Fruit fly (Drosophila melanogaster) whole organism, embryonic: ENCODE data around the gene Rpn1.

Experiments
- Asciz ChIP-seq: fragments of 200-800 bp; sonication (Bioruptor generic); optimal IDR thresholded peaks from 2 replicates; lab custom pipeline; 2017; ENCODE audit warnings: missing biosample characterization, mild to moderate bottlenecking, missing genetic modification characterization, missing genetic modification reagents
- CG10147 ChIP-seq: fragments of 200-800 bp; sonication (Bioruptor generic); optimal IDR thresholded peaks from 2 replicates; lab custom pipeline; 2019; ENCODE audit warnings: missing biosample characterization, mild to moderate bottlenecking, missing genetic modification characterization, moderate library complexity
- CG11093 ChIP-seq: fragments of 200-800 bp; sonication (Bioruptor generic); IDR thresholded peaks from 3 replicates; pipeline ENCODE4 v1.3.6; 2022; ENCODE audit warnings: missing biosample characterization, missing genetic modification characterization
- CG11695 ChIP-seq: fragments of 200-800 bp; sonication (Bioruptor generic); IDR thresholded peaks from 3 replicates; pipeline ENCODE4 v1.3.6; 2022; ENCODE audit warnings: missing biosample characterization, missing genetic modification characterization
- CG11696 ChIP-seq: fragments of 200-800 bp; sonication (Bioruptor generic); IDR thresholded peaks from 2 replicates; pipeline ENCODE4 v1.3.6; 2022; ENCODE audit warnings: missing biosample characterization, missing genetic modification characterization
- CG12769 ChIP-seq: fragments of 200-800 bp; sonication (Bioruptor generic); optimal IDR thresholded peaks from 2 replicates; lab custom pipeline; 2019; ENCODE audit warnings: missing biosample characterization, mild to moderate bottlenecking, missing genetic modification characterization, moderate library complexity
- CG13123 ChIP-seq: fragments of 200-800 bp; sonication (Bioruptor generic); optimal IDR thresholded peaks from 2 replicates; lab custom pipeline; 2016; ENCODE audit warnings: missing biosample characterization, missing genetic modification characterization
- CG13296 ChIP-seq: fragments of 200-800 bp; sonication (Bioruptor generic); optimal IDR thresholded peaks from 3 replicates; lab custom pipeline; 2018; ENCODE audit warnings: missing biosample characterization, mild to moderate bottlenecking, missing genetic modification characterization
- CG15269 ChIP-seq: fragments of 200-800 bp; sonication (Bioruptor generic); optimal IDR thresholded peaks from 2 replicates; lab custom pipeline; 2018; ENCODE audit warnings: missing biosample characterization, mild to moderate bottlenecking, missing genetic modification characterization, moderate library complexity
- CG1647 ChIP-seq: fragments of 200-800 bp; sonication (Bioruptor generic); optimal IDR thresholded peaks from 3 replicates; lab custom pipeline; 2016; ENCODE audit warnings: missing biosample characterization, missing genetic modification characterization
- CG17361 ChIP-seq: fragments of 200-800 bp; sonication (Bioruptor generic); IDR thresholded peaks from 3 replicates; pipeline ENCODE4 v1.3.6; 2022; ENCODE audit warnings: missing biosample characterization, missing genetic modification characterization
- CG2678 ChIP-seq: fragments of 200-800 bp; sonication (Bioruptor generic); optimal IDR thresholded peaks from 3 replicates; lab custom pipeline; 2019; ENCODE audit warnings: missing biosample characterization, mild to moderate bottlenecking, missing genetic modification characterization, moderate library complexity
- CG30020 ChIP-seq: fragments of 200-800 bp; optimal IDR thresholded peaks from 2 replicates; lab custom pipeline; 2019; ENCODE audit warnings: missing biosample characterization, mild to moderate bottlenecking, missing genetic modification characterization, moderate library complexity
- CG6254 ChIP-seq: fragments of 200-800 bp; sonication (Bioruptor generic); optimal IDR thresholded peaks from 3 replicates; lab custom pipeline; 2017; ENCODE audit warnings: mild to moderate bottlenecking, missing biosample characterization, missing genetic modification reagents, missing genetic modification characterization
- CG8478 ChIP-seq: fragments of >200 bp; optimal IDR thresholded peaks from 2 replicates; lab custom pipeline; 2018
- CG8924 ChIP-seq: fragments of 200-800 bp; optimal IDR thresholded peaks from 3 replicates; lab custom pipeline; 2019; ENCODE audit warnings: missing biosample characterization, mild to moderate bottlenecking, missing genetic modification characterization, moderate library complexity
- Deaf1 ChIP-seq: fragments of 200-800 bp; optimal IDR thresholded peaks from 3 replicates; lab custom pipeline; 2019; ENCODE audit warnings: missing biosample characterization, mild to moderate bottlenecking, missing genetic modification characterization, moderate library complexity
- Dip2 ChIP-seq: fragments of 200-800 bp; sonication (Bioruptor generic); IDR thresholded peaks from 2 replicates; pipeline ENCODE4 v1.3.6; 2022; ENCODE audit warnings: missing biosample characterization, missing genetic modification characterization
- ERR ChIP-seq: fragments of 200-800 bp; sonication (Bioruptor generic); optimal IDR thresholded peaks from 2 replicates; lab custom pipeline; 2016; ENCODE audit warnings: missing biosample characterization, missing genetic modification characterization
- Fer3 ChIP-seq: fragments of 200-800 bp; sonication (Bioruptor generic); optimal IDR thresholded peaks from 2 replicates; lab custom pipeline; 2018; ENCODE audit warnings: missing biosample characterization, mild to moderate bottlenecking, missing genetic modification characterization, moderate library complexity
- GATAe ChIP-seq: fragments of 200-800 bp; sonication (Bioruptor generic); conservative IDR thresholded peaks from 2 replicates; pipeline ENCODE4 v1.3.6; 2022; ENCODE audit warnings: missing biosample characterization, missing genetic modification characterization
- H2.0 ChIP-seq: fragments of 200-800 bp; sonication (Bioruptor generic); IDR thresholded peaks from 2 replicates; pipeline ENCODE4 v1.3.6; 2022; ENCODE audit warnings: missing biosample characterization, missing genetic modification characterization
- HLHmδ ChIP-seq: fragments of 200-800 bp; sonication (Bioruptor generic); optimal IDR thresholded peaks from 2 replicates; lab custom pipeline; 2018; ENCODE audit warnings: missing biosample characterization, mild to moderate bottlenecking, missing genetic modification characterization, moderate library complexity
- Hsf ChIP-seq: fragments of 200-800 bp; sonication (Bioruptor generic); optimal IDR thresholded peaks from 3 replicates; lab custom pipeline; 2016; ENCODE audit warnings: missing biosample characterization, missing genetic modification characterization
- MBD-R2 ChIP-seq: fragments of 200-800 bp; sonication (Bioruptor generic); IDR thresholded peaks from 2 replicates; pipeline ENCODE4 v1.3.6; 2022; ENCODE audit warnings: missing biosample characterization, missing genetic modification characterization
- Med ChIP-seq: fragments of 200-800 bp; sonication (Bioruptor generic); peaks from one replicate; lab custom pipeline; 2016; ENCODE audit warnings: missing biosample characterization, missing genetic modification characterization, mild to moderate bottlenecking, inconsistent platforms, moderate library complexity
- Mes4 ChIP-seq: fragments of 200-800 bp; sonication (Bioruptor generic); optimal IDR thresholded peaks from 2 replicates; lab custom pipeline; 2016; ENCODE audit warnings: missing biosample characterization, missing genetic modification characterization
- Nf-YB ChIP-seq: fragments of 200-800 bp; sonication (Bioruptor generic); optimal IDR thresholded peaks from 3 replicates; lab custom pipeline; 2019; ENCODE audit warnings: missing biosample characterization, mild to moderate bottlenecking, missing genetic modification characterization, moderate library complexity
- Oli ChIP-seq: fragments of 200-800 bp; sonication (Bioruptor generic); optimal IDR thresholded peaks from 2 replicates; lab custom pipeline; 2018; ENCODE audit warnings: missing biosample characterization, mild to moderate bottlenecking, missing genetic modification characterization, moderate library complexity
- PHDP ChIP-seq: fragments of 200-800 bp; sonication (Bioruptor generic); optimal IDR thresholded peaks from 3 replicates; lab custom pipeline; 2018; ENCODE audit warnings: missing biosample characterization, mild to moderate bottlenecking, missing genetic modification characterization, moderate library complexity
- Xrp1 ChIP-seq: fragments of 200-800 bp; sonication (Bioruptor generic); IDR thresholded peaks from 2 replicates; pipeline ENCODE4 v1.3.6; 2022; ENCODE audit warnings: missing biosample characterization, missing genetic modification characterization
- ab ChIP-seq: fragments of 200-800 bp; sonication (Bioruptor generic); optimal IDR thresholded peaks from 2 replicates; lab custom pipeline; 2016; ENCODE audit warnings: missing biosample characterization, missing genetic modification characterization
- chif ChIP-seq, 2 experiments: fragments of 200-800 bp; sonication (Bioruptor generic); optimal IDR thresholded peaks; 3 replicates each; lab custom pipeline; 2016; ENCODE audit warnings: missing biosample characterization in 2 of 2, missing genetic modification characterization in 2 of 2
- crc ChIP-seq: fragments of 200-800 bp; sonication (Bioruptor generic); optimal IDR thresholded peaks from 2 replicates; lab custom pipeline; 2016; ENCODE audit warnings: missing biosample characterization, missing genetic modification characterization
- dmrt99B ChIP-seq: fragments of 200-800 bp; sonication (Bioruptor generic); optimal IDR thresholded peaks from 2 replicates; lab custom pipeline; 2018; ENCODE audit warnings: missing biosample characterization, mild to moderate bottlenecking, missing genetic modification characterization, moderate library complexity
- exex ChIP-seq: fragments of 200-800 bp; sonication (Bioruptor generic); optimal IDR thresholded peaks from 4 replicates; lab custom pipeline; 2018; ENCODE audit warnings: missing biosample characterization, mild to moderate bottlenecking, missing genetic modification characterization, moderate library complexity
- eyg ChIP-seq: fragments of 200-800 bp; sonication (Bioruptor generic); optimal IDR thresholded peaks from 3 replicates; lab custom pipeline; 2016; ENCODE audit warnings: missing biosample characterization, missing genetic modification characterization
- fd64A ChIP-seq: fragments of 200-800 bp; sonication (Bioruptor generic); optimal IDR thresholded peaks from 3 replicates; lab custom pipeline; 2018; ENCODE audit warnings: missing biosample characterization, mild to moderate bottlenecking, missing genetic modification characterization
- ham ChIP-seq: fragments of 200-800 bp; sonication (Bioruptor generic); IDR thresholded peaks from 2 replicates; pipeline ENCODE4 v1.3.6; 2022; ENCODE audit warnings: missing biosample characterization, missing genetic modification characterization
- hb ChIP-seq: fragments of 200-800 bp; sonication (Bioruptor generic); IDR thresholded peaks from 3 replicates; pipeline ENCODE4 v1.3.6; 2022; ENCODE audit warnings: missing biosample characterization, missing genetic modification characterization; ENCODE audit not compliant: partially characterized antibody
- lmd ChIP-seq: fragments of 200-800 bp; sonication (Bioruptor generic); IDR thresholded peaks from 2 replicates; pipeline ENCODE4 v1.3.6; 2022; ENCODE audit warnings: missing biosample characterization, missing genetic modification characterization
- nerfin-2 ChIP-seq: fragments of 200-800 bp; sonication (Bioruptor generic); IDR thresholded peaks from 2 replicates; pipeline ENCODE4 v1.3.6; 2022; ENCODE audit warnings: missing biosample characterization, missing genetic modification characterization; ENCODE audit not compliant: partially characterized antibody
- onecut ChIP-seq: fragments of 200-800 bp; sonication (Bioruptor generic); IDR thresholded peaks from 2 replicates; pipeline ENCODE4 v1.3.6; 2022; ENCODE audit warnings: missing biosample characterization, missing genetic modification characterization
- pan ChIP-seq, 4 experiments: fragments of >200 bp in 3 of 4; fragments of 200-800 bp in 1 of 4; sonication (Bioruptor generic) in 1 of 4; optimal IDR thresholded peaks in 3 of 4; IDR thresholded peaks in 1 of 4; 2 replicates each; pipeline versions ENCODE4 v1.3.6 to Lab custom; 2017 to 2022; ENCODE audit warnings: missing biosample characterization in 2 of 4, missing genetic modification characterization in 2 of 4, mixed read lengths in 1 of 4
- pb ChIP-seq: fragments of 200-800 bp; sonication (Bioruptor generic); optimal IDR thresholded peaks from 3 replicates; lab custom pipeline; 2016; ENCODE audit warnings: missing biosample characterization, missing genetic modification characterization
- sd ChIP-seq: fragments of 200-800 bp; sonication (Bioruptor generic); optimal IDR thresholded peaks from 3 replicates; lab custom pipeline; 2018; ENCODE audit warnings: missing biosample characterization, mild to moderate bottlenecking, missing genetic modification characterization, moderate library complexity
- sima ChIP-seq: fragments of 200-800 bp; sonication (Bioruptor generic); optimal IDR thresholded peaks from 2 replicates; lab custom pipeline; 2016; ENCODE audit warnings: missing biosample characterization, missing genetic modification characterization
- sob ChIP-seq: fragments of 200-800 bp; sonication (Bioruptor generic); IDR thresholded peaks from 2 replicates; pipeline ENCODE4 v1.3.6; 2022; ENCODE audit warnings: missing biosample characterization, missing genetic modification characterization
- ssp ChIP-seq: fragments of 200-800 bp; sonication (Bioruptor generic); IDR thresholded peaks from 2 replicates; pipeline ENCODE4 v1.3.6; 2022; ENCODE audit warnings: missing biosample characterization, missing genetic modification characterization
- tna ChIP-seq: fragments of 200-800 bp; sonication (Bioruptor generic); IDR thresholded peaks from 2 replicates; pipeline ENCODE4 v1.3.6; 2022; ENCODE audit warnings: missing biosample characterization, missing genetic modification characterization; ENCODE audit not compliant: partially characterized antibody
- zen2 ChIP-seq: fragments of 200-800 bp; sonication (Bioruptor generic); IDR thresholded peaks from 3 replicates; pipeline ENCODE4 v1.3.6; 2022; ENCODE audit warnings: missing biosample characterization, missing genetic modification characterization; ENCODE audit not compliant: partially characterized antibody

Rpn1 gene

dm6 chr3L:19940349-19940748, 25.5 kb downstream of the Rpn1 start (continued):
- no peak for TF ChIP-seq CG11695
- no peak for TF ChIP-seq GATAe (GFP tag; lab: Robert Waterston, UW)
- TF ChIP-seq chif (GFP tag; optimal IDR thresholded peaks at IDR 0.05; lab: Kevin White, UChicago), result no peak
- no peak for TF ChIP-seq CG30020 (tag; lab: Kevin White, UChicago)
- no peak for TF ChIP-seq exex (tag; lab: Kevin White, UChicago)
- no peak for TF ChIP-seq crc (GFP tag; lab: Kevin White, UChicago)
- TF ChIP-seq CG15269 (tag; lab: Kevin White, UChicago), result peak; percentile 37
- no peak for TF ChIP-seq hb
- no peak for TF ChIP-seq CG13123 (GFP tag; lab: Kevin White, UChicago)
- no peak for TF ChIP-seq ERR (GFP tag; lab: Kevin White, UChicago)
- TF ChIP-seq CG12769 (tag; lab: Kevin White, UChicago), result no peak
- no peak for TF ChIP-seq ab
- TF ChIP-seq ssp (GFP tag; lab: Robert Waterston, UW), result no peak
- TF ChIP-seq CG13296 (GFP tag; lab: Kevin White, UChicago), result no peak
- no peak for TF ChIP-seq sd (tag; lab: Kevin White, UChicago)
- peak; percentile 41 for TF ChIP-seq Fer3
- TF ChIP-seq CG1647 (GFP tag; lab: Kevin White, UChicago), result no peak
- TF ChIP-seq zen2 (GFP tag; lab: Robert Waterston, UW), result no peak
- TF ChIP-seq HLHmδ (GFP tag; lab: Kevin White, UChicago), result no peak
- TF ChIP-seq Deaf1 (tag; lab: Kevin White, UChicago), result no peak
- TF ChIP-seq PHDP, result no peak
- TF ChIP-seq Oli, result peak; percentile 17
- no peak for TF ChIP-seq pb (GFP tag; lab: Kevin White, UChicago)
- no peak for TF ChIP-seq dmrt99B (tag; lab: Kevin White, UChicago)
- TF ChIP-seq Med (GFP tag; lab: Kevin White, UChicago), result no peak
- no peak for TF ChIP-seq ham (GFP tag; lab: Robert Waterston, UW)
- TF ChIP-seq H2.0, result no peak
- no peak for TF ChIP-seq CG17361 (GFP tag; lab: Robert Waterston, UW)
- TF ChIP-seq Mes4 (GFP tag; lab: Kevin White, UChicago), result no peak
- TF ChIP-seq Xrp1 (GFP tag; lab: Robert Waterston, UW), result no peak
- 0 out of 2 replicates have a peak, but pooled peaks have one; percentile 33 for TF ChIP-seq CG11696
- no peak for TF ChIP-seq MBD-R2 (GFP tag; lab: Robert Waterston, UW)
- no peak for TF ChIP-seq Asciz
- no peak for TF ChIP-seq tna
- no peak for TF ChIP-seq Dip2
- TF ChIP-seq CG8478 (lab: Kevin White, UChicago), result no peak
- TF ChIP-seq sob, result no peak
- no peak for TF ChIP-seq CG6254 (GFP tag; lab: Kevin White, UChicago)
- TF ChIP-seq CG8924 (tag; lab: Kevin White, UChicago), result peak; percentile 13
- no peak for TF ChIP-seq nerfin-2 (GFP tag; lab: Robert Waterston, UW)
- no peak for TF ChIP-seq pan (optimal IDR thresholded peaks at IDR 0.05; lab: Kevin White, UChicago)
- no peak for TF ChIP-seq pan (GFP tag; optimal IDR thresholded peaks at IDR 0.05 in 1 of 2, IDR thresholded peaks at IDR 0.05 in 1 of 2)
- no peak for TF ChIP-seq Nf-YB (GFP tag; lab: Kevin White, UChicago)
- TF ChIP-seq Hsf (GFP tag; lab: Kevin White, UChicago), result no peak
- peak; percentile 42 for TF ChIP-seq CG2678 (tag; lab: Kevin White, UChicago)
- no peak for TF ChIP-seq fd64A (GFP tag; lab: Kevin White, UChicago)
- TF ChIP-seq eyg (GFP tag; lab: Kevin White, UChicago), result no peak
- TF ChIP-seq CG11093, result no peak
- TF ChIP-seq onecut (GFP tag; lab: Robert Waterston, UW), result no peak
- 0 out of 2 replicates have a peak, but pooled peaks have one; percentile 11 for TF ChIP-seq lmd (GFP tag; lab: Robert Waterston, UW)
- TF ChIP-seq CG10147 (GFP tag; lab: Kevin White, UChicago), result no peak
- TF ChIP-seq sima, result no peak
